Fruit fly (Drosophila melanogaster): ENCODE measurements around the gene r2d2.

- no peak for TF ChIP-seq Myc (optimal IDR thresholded peaks at IDR 0.05)
- no peak for TF ChIP-seq ttk (optimal IDR thresholded peaks at IDR 0.05)
- TF ChIP-seq psq (optimal IDR thresholded peaks at IDR 0.05), result no peak
These were observed 20.5 kb downstream of the r2d2 start for dm6 chr2L:7820408-7820807.
